Fruit fly (Drosophila melanogaster): Measurements from ENCODE around the gene Lsd-2.

- TF ChIP-seq CG17802 (tag; optimal IDR thresholded peaks at IDR 0.05) = no peak
- TF ChIP-seq ems (GFP tag; optimal IDR thresholded peaks at IDR 0.05) = no peak
- no peak for TF ChIP-seq CG34224 (GFP tag; IDR thresholded peaks at IDR 0.05; ENCODE audit: partially characterized antibody)
- no peak for TF ChIP-seq CG15479 (GFP tag; optimal IDR thresholded peaks at IDR 0.05)
- no peak for TF ChIP-seq CG30403 (GFP tag; optimal IDR thresholded peaks at IDR 0.05)
- TF ChIP-seq Lpt (GFP tag; optimal IDR thresholded peaks at IDR 0.05) = no peak
Measured at dm6 chrX:15077576-15078136, 1.6 kb upstream of the Lsd-2 start.
